Fruit fly (Drosophila melanogaster) whole organism, embryonic: ENCODE data around the gene CG1440.

Experiments used
- ATbp ChIP-seq: fragments of 200-800 bp; sonication (Bioruptor generic); optimal IDR thresholded peaks from 2 replicates; lab custom pipeline; 2017; ENCODE audit warnings: missing biosample characterization, mild to moderate bottlenecking, missing genetic modification characterization, missing genetic modification reagents
- Awh ChIP-seq: fragments of 200-800 bp; sonication (Bioruptor generic); IDR thresholded peaks from 2 replicates; pipeline ENCODE4, ENCODE4 v1.3.6; 2022; ENCODE audit warnings: missing biosample characterization, missing genetic modification characterization
- Bdp1 ChIP-seq: fragments of 200-800 bp; sonication (Bioruptor generic); optimal IDR thresholded peaks from 3 replicates; lab custom pipeline; 2016; ENCODE audit warnings: missing biosample characterization, missing genetic modification characterization
- CG11398 ChIP-seq: fragments of 200-800 bp; sonication (Bioruptor generic); optimal IDR thresholded peaks from 2 replicates; lab custom pipeline; 2016; ENCODE audit warnings: missing biosample characterization, missing genetic modification characterization
- CG12104 ChIP-seq: fragments of 200-800 bp; sonication (Bioruptor generic); optimal IDR thresholded peaks from 3 replicates; lab custom pipeline; 2016; ENCODE audit warnings: missing biosample characterization, missing genetic modification characterization
- CG14014 ChIP-seq: fragments of 200-800 bp; sonication (Bioruptor generic); IDR thresholded peaks from 2 replicates; pipeline ENCODE4 v1.3.6; 2022; ENCODE audit warnings: missing biosample characterization, missing genetic modification characterization
- CG15479 ChIP-seq: fragments of 200-800 bp; sonication (Bioruptor generic); optimal IDR thresholded peaks from 3 replicates; lab custom pipeline; 2019; ENCODE audit warnings: missing biosample characterization, mild to moderate bottlenecking, missing genetic modification characterization, moderate library complexity
- CG15696 ChIP-seq: fragments of 200-800 bp; sonication (Bioruptor generic); optimal IDR thresholded peaks from 2 replicates; lab custom pipeline; 2019; ENCODE audit warnings: missing biosample characterization, mild to moderate bottlenecking, missing genetic modification characterization, moderate library complexity
- CG16815 ChIP-seq: fragments of 200-800 bp; sonication (Bioruptor generic); optimal IDR thresholded peaks from 3 replicates; lab custom pipeline; 2017; ENCODE audit warnings: missing biosample characterization, mild to moderate bottlenecking, missing genetic modification characterization
- CG17385 ChIP-seq: fragments of 200-800 bp; sonication (Bioruptor generic); optimal IDR thresholded peaks from 3 replicates; lab custom pipeline; 2018; ENCODE audit warnings: missing biosample characterization, mild to moderate bottlenecking, missing genetic modification characterization
- CG17612 ChIP-seq: fragments of 200-800 bp; sonication (Bioruptor generic); IDR thresholded peaks from 2 replicates; pipeline ENCODE4 v1.3.6; 2022; ENCODE audit warnings: missing biosample characterization, missing genetic modification characterization
- CG18619 ChIP-seq: fragments of 200-800 bp; sonication (Bioruptor generic); optimal IDR thresholded peaks from 3 replicates; lab custom pipeline; 2017; ENCODE audit warnings: missing biosample characterization, mild to moderate bottlenecking, missing genetic modification characterization
- CG30020 ChIP-seq: fragments of 200-800 bp; optimal IDR thresholded peaks from 2 replicates; lab custom pipeline; 2019; ENCODE audit warnings: missing biosample characterization, mild to moderate bottlenecking, missing genetic modification characterization, moderate library complexity
- CG31224 ChIP-seq: fragments of 200-800 bp; sonication (Bioruptor generic); IDR thresholded peaks from 2 replicates; pipeline ENCODE4 v1.3.6; 2022; ENCODE audit warnings: missing biosample characterization, missing genetic modification characterization
- CG31441 ChIP-seq: fragments of 200-800 bp; sonication (Bioruptor generic); IDR thresholded peaks from 2 replicates; pipeline ENCODE4 v1.3.6; 2022; ENCODE audit warnings: missing biosample characterization, missing genetic modification characterization
- CG4707 ChIP-seq: fragments of 200-800 bp; sonication (Bioruptor generic); optimal IDR thresholded peaks from 2 replicates; lab custom pipeline; 2018; ENCODE audit warnings: missing biosample characterization, mild to moderate bottlenecking, missing genetic modification characterization, moderate library complexity
- CG6175 ChIP-seq: fragments of 200-800 bp; sonication (Bioruptor generic); IDR thresholded peaks from 3 replicates; pipeline ENCODE4 v1.3.6; 2022; ENCODE audit warnings: missing biosample characterization, missing genetic modification characterization
- CG8765 ChIP-seq: fragments of 200-800 bp; sonication (Bioruptor generic); IDR thresholded peaks from 2 replicates; pipeline ENCODE4 v1.3.6; 2022; ENCODE audit warnings: missing biosample characterization, missing genetic modification characterization
- CG9797 ChIP-seq: fragments of 200-800 bp; sonication (Bioruptor generic); optimal IDR thresholded peaks from 3 replicates; lab custom pipeline; 2018; ENCODE audit warnings: missing biosample characterization, mild to moderate bottlenecking, missing genetic modification characterization
- CTCF ChIP-seq: fragments of 200-800 bp; sonication (Bioruptor generic); optimal IDR thresholded peaks from 2 replicates; lab custom pipeline; 2017; ENCODE audit warnings: missing biosample characterization, mild to moderate bottlenecking, missing genetic modification characterization, moderate library complexity
- D ChIP-seq, 2 experiments: fragments of 200-800 bp in 1 of 2; fragments of >200 bp in 1 of 2; sonication (Bioruptor generic) in 1 of 2; optimal IDR thresholded peaks; 2 replicates in 1 of 2; 3 replicates in 1 of 2; lab custom pipeline; 2017; ENCODE audit warnings: mild to moderate bottlenecking in 1 of 2, missing biosample characterization in 1 of 2, missing genetic modification characterization in 1 of 2, missing genetic modification reagents in 1 of 2
- D19B ChIP-seq: fragments of 200-800 bp; sonication (Bioruptor generic); optimal IDR thresholded peaks from 2 replicates; lab custom pipeline; 2017; ENCODE audit warnings: missing biosample characterization, mild to moderate bottlenecking, missing genetic modification characterization
- Dek ChIP-seq: fragments of 200-800 bp; sonication (Bioruptor generic); optimal IDR thresholded peaks from 3 replicates; lab custom pipeline; 2019; ENCODE audit warnings: missing biosample characterization, mild to moderate bottlenecking, missing genetic modification characterization, moderate library complexity
- Ets65A ChIP-seq: fragments of 200-800 bp; sonication (Bioruptor generic); peaks from one replicate; lab custom pipeline; 2016; ENCODE audit warnings: missing biosample characterization, missing genetic modification characterization
- GATAe ChIP-seq: fragments of 200-800 bp; sonication (Bioruptor generic); conservative IDR thresholded peaks from 2 replicates; pipeline ENCODE4 v1.3.6; 2022; ENCODE audit warnings: missing biosample characterization, missing genetic modification characterization
- Hand ChIP-seq: fragments of 200-800 bp; sonication (Bioruptor generic); optimal IDR thresholded peaks from 2 replicates; lab custom pipeline; 2017; ENCODE audit warnings: mild to moderate bottlenecking, missing biosample characterization, missing genetic modification reagents, missing genetic modification characterization
- HmgZ ChIP-seq: fragments of 200-800 bp; sonication (Bioruptor generic); optimal IDR thresholded peaks from 2 replicates; lab custom pipeline; 2018; ENCODE audit warnings: missing biosample characterization, mild to moderate bottlenecking, missing genetic modification characterization
- Hmx ChIP-seq: fragments of 200-800 bp; sonication (Bioruptor generic); optimal IDR thresholded peaks from 2 replicates; lab custom pipeline; 2016; ENCODE audit warnings: missing biosample characterization, missing genetic modification characterization
- MTF-1 ChIP-seq: fragments of 200-800 bp; sonication (Bioruptor generic); optimal IDR thresholded peaks from 2 replicates; lab custom pipeline; 2018; ENCODE audit warnings: missing biosample characterization, mild to moderate bottlenecking, missing genetic modification characterization, borderline replicate concordance
- Max ChIP-seq: fragments of 200-800 bp; sonication (Bioruptor generic); optimal IDR thresholded peaks from 2 replicates; lab custom pipeline; 2016; ENCODE audit warnings: missing biosample characterization, mild to moderate bottlenecking, missing genetic modification characterization
- Pdp1 ChIP-seq, 2 experiments: fragments of 200-800 bp; sonication (Bioruptor generic); optimal IDR thresholded peaks; 3 replicates each; lab custom pipeline; 2016; ENCODE audit warnings: missing biosample characterization in 2 of 2, missing genetic modification characterization in 2 of 2, mild to moderate bottlenecking in 1 of 2, moderate library complexity in 1 of 2
- Poxn ChIP-seq: fragments of 200-800 bp; sonication (Bioruptor generic); IDR thresholded peaks from 2 replicates; pipeline ENCODE4 v1.3.6; 2022; ENCODE audit warnings: missing biosample characterization, missing genetic modification characterization
- Rfx ChIP-seq: fragments of 200-800 bp; sonication (Bioruptor generic); IDR thresholded peaks from 2 replicates; pipeline ENCODE4 v1.3.6; 2022; ENCODE audit warnings: missing biosample characterization, missing genetic modification characterization
- Rx ChIP-seq: fragments of 200-800 bp; sonication (Bioruptor generic); IDR thresholded peaks from 2 replicates; pipeline ENCODE4 v1.3.6; 2022; ENCODE audit warnings: missing biosample characterization, missing genetic modification characterization
- Spps ChIP-seq: fragments of 200-800 bp; sonication (Bioruptor generic); optimal IDR thresholded peaks from 2 replicates; lab custom pipeline; 2018; ENCODE audit warnings: missing biosample characterization, mild to moderate bottlenecking, missing genetic modification characterization
- TFAM ChIP-seq: fragments of 200-800 bp; sonication (Bioruptor generic); optimal IDR thresholded peaks from 2 replicates; lab custom pipeline; 2017; ENCODE audit warnings: missing biosample characterization, missing genetic modification characterization, inconsistent platforms
- abd-A ChIP-seq: fragments of 200-800 bp; sonication (Bioruptor generic); optimal IDR thresholded peaks from 3 replicates; lab custom pipeline; 2019; ENCODE audit warnings: missing biosample characterization, mild to moderate bottlenecking, missing genetic modification characterization, moderate library complexity
- caup ChIP-seq: fragments of 200-800 bp; sonication (Bioruptor generic); optimal IDR thresholded peaks from 3 replicates; lab custom pipeline; 2017; ENCODE audit warnings: missing biosample characterization, mild to moderate bottlenecking, missing genetic modification characterization, moderate library complexity; ENCODE audit not compliant: severe bottlenecking
- croc ChIP-seq: fragments of 200-800 bp; sonication (Bioruptor generic); conservative IDR thresholded peaks from 3 replicates; pipeline ENCODE4 v1.3.6; 2022; ENCODE audit warnings: missing biosample characterization, missing genetic modification characterization
- ems ChIP-seq: fragments of 200-800 bp; sonication (Bioruptor generic); optimal IDR thresholded peaks from 3 replicates; lab custom pipeline; 2016; ENCODE audit warnings: missing biosample characterization, missing genetic modification characterization
- gt ChIP-seq: fragments of 200-800 bp; sonication (Bioruptor generic); IDR thresholded peaks from 2 replicates; pipeline ENCODE4 v1.3.6; 2022; ENCODE audit warnings: missing biosample characterization, missing genetic modification characterization
- hbn ChIP-seq: fragments of 200-800 bp; sonication (Bioruptor generic); IDR thresholded peaks from 2 replicates; pipeline ENCODE4 v1.3.6; 2022; ENCODE audit warnings: missing biosample characterization, missing genetic modification characterization; ENCODE audit not compliant: partially characterized antibody
- insv ChIP-seq, 2 experiments: fragments of 200-800 bp; sonication (Bioruptor generic); optimal IDR thresholded peaks; 3 replicates each; lab custom pipeline; 2016 to 2018; ENCODE audit warnings: missing biosample characterization in 2 of 2, missing genetic modification characterization in 2 of 2
- jigr1 ChIP-seq: fragments of 200-800 bp; sonication (Bioruptor generic); IDR thresholded peaks from 3 replicates; pipeline ENCODE4 v1.3.6; 2022; ENCODE audit warnings: missing biosample characterization, missing genetic modification characterization
- lbe ChIP-seq: fragments of 200-800 bp; sonication (Bioruptor generic); optimal IDR thresholded peaks from 2 replicates; lab custom pipeline; 2016; ENCODE audit warnings: missing biosample characterization, mild to moderate bottlenecking, missing genetic modification characterization
- pan ChIP-seq, 4 experiments: fragments of >200 bp in 3 of 4; fragments of 200-800 bp in 1 of 4; sonication (Bioruptor generic) in 1 of 4; optimal IDR thresholded peaks in 3 of 4; IDR thresholded peaks in 1 of 4; 2 replicates each; pipeline versions ENCODE4 v1.3.6 to Lab custom; 2017 to 2022; ENCODE audit warnings: missing biosample characterization in 2 of 4, missing genetic modification characterization in 2 of 4, mixed read lengths in 1 of 4
- ro ChIP-seq: fragments of 200-800 bp; sonication (Bioruptor generic); IDR thresholded peaks from 2 replicates; pipeline ENCODE4 v1.3.6; 2022; ENCODE audit warnings: missing biosample characterization, missing genetic modification characterization
- seq ChIP-seq: fragments of 200-800 bp; sonication (Bioruptor generic); IDR thresholded peaks from 2 replicates; pipeline ENCODE4 v1.3.6; 2022; ENCODE audit warnings: missing biosample characterization, missing genetic modification characterization
- sug ChIP-seq: fragments of 200-800 bp; optimal IDR thresholded peaks from 2 replicates; lab custom pipeline; 2019; ENCODE audit warnings: missing biosample characterization, mild to moderate bottlenecking, missing genetic modification characterization, moderate library complexity
- tll ChIP-seq, 2 experiments: fragments of 200-800 bp in 1 of 2; fragments of >200 bp in 1 of 2; sonication (Bioruptor generic) in 1 of 2; optimal IDR thresholded peaks; 2 replicates each; lab custom pipeline; 2017 to 2019; ENCODE audit warnings: missing biosample characterization in 2 of 2, missing genetic modification characterization in 2 of 2, mild to moderate bottlenecking in 1 of 2, moderate library complexity in 1 of 2
- toy ChIP-seq: fragments of 200-800 bp; sonication (Bioruptor generic); IDR thresholded peaks from 2 replicates; pipeline ENCODE4 v1.3.6; 2022; ENCODE audit warnings: missing biosample characterization, missing genetic modification characterization

Gene CG1440

dm6 chrX:8444279-8444678 is 7.4 kb downstream of the CG1440 start (continued):
- TF ChIP-seq CG31441 (GFP tag; lab: Robert Waterston, UW) (no peak), ems (GFP tag; lab: Kevin White, UChicago) (no peak), croc (GFP tag; lab: Robert Waterston, UW) (0 out of 3 replicates have a peak, but pooled peaks have one; percentile 14), D (optimal IDR thresholded peaks at IDR 0.05; lab: Kevin White, UChicago) (no peak), D (GFP tag; optimal IDR thresholded peaks at IDR 0.05; lab: Kevin White, UChicago) (no peak), hbn (no peak), CG14014 (GFP tag; lab: Robert Waterston, UW) (no peak), ro (no peak), CG8765 (GFP tag; lab: Robert Waterston, UW) (peak; percentile 68), Awh (no peak), MTF-1 (GFP tag; lab: Kevin White, UChicago) (no peak), pan (optimal IDR thresholded peaks at IDR 0.05; lab: Kevin White, UChicago) (peak in 1 of 2 experiments; percentile 39), pan (GFP tag; optimal IDR thresholded peaks at IDR 0.05 in 1 of 2, IDR thresholded peaks at IDR 0.05 in 1 of 2) (no peak), insv (GFP tag; optimal IDR thresholded peaks at IDR 0.05; lab: Kevin White, UChicago) (no peak), Poxn (GFP tag; lab: Robert Waterston, UW) (no peak), lbe (no peak), CG15479 (GFP tag; lab: Kevin White, UChicago) (no peak), Max (GFP tag; lab: Kevin White, UChicago) (no peak), tll (GFP tag; optimal IDR thresholded peaks at IDR 0.05; lab: Kevin White, UChicago) (no peak), CG30020 (tag; lab: Kevin White, UChicago) (no peak), HmgZ (tag; lab: Kevin White, UChicago) (no peak), jigr1 (GFP tag; lab: Robert Waterston, UW) (no peak), CG4707 (no peak), Rfx (no peak), CG17612 (GFP tag; lab: Robert Waterston, UW) (no peak), CG9797 (GFP tag; lab: Kevin White, UChicago) (no peak), CG17385 (GFP tag; lab: Kevin White, UChicago) (no peak), Rx (GFP tag; lab: Robert Waterston, UW) (peak; percentile 6; the same call in 1 of the 2 replicates), Hmx (GFP tag; lab: Kevin White, UChicago) (no peak), Pdp1 (GFP tag; optimal IDR thresholded peaks at IDR 0.05; lab: Kevin White, UChicago) (no peak), GATAe (no peak), CG18619 (GFP tag; lab: Kevin White, UChicago) (no peak), Spps (tag; lab: Kevin White, UChicago) (no peak), sug (tag; lab: Kevin White, UChicago) (no peak), caup (GFP tag; lab: Kevin White, UChicago) (no peak), CG15696 (tag; lab: Kevin White, UChicago) (peak; percentile 70), CTCF (GFP tag; lab: Kevin White, UChicago) (no peak), Dek (tag; lab: Kevin White, UChicago) (no peak), CG12104 (GFP tag; lab: Kevin White, UChicago) (no peak), abd-A (tag; lab: Kevin White, UChicago) (no peak), Hand (no peak), CG11398 (GFP tag; lab: Kevin White, UChicago) (no peak), CG16815 (GFP tag; lab: Kevin White, UChicago) (no peak), Ets65A (peak; percentile 18), Bdp1 (no peak), toy (no peak), TFAM (GFP tag; lab: Kevin White, UChicago) (no peak), seq (GFP tag; lab: Robert Waterston, UW) (no peak), gt (GFP tag; lab: Robert Waterston, UW) (no peak), ATbp (no peak), CG31224 (GFP tag; lab: Robert Waterston, UW) (no peak), D19B (GFP tag; lab: Kevin White, UChicago) (peak; percentile 37), CG6175 (GFP tag; lab: Robert Waterston, UW) (no peak)
